Worm (Caenorhabditis elegans) whole organism, late embryonic: Measurements from ENCODE around the gene F23F12.3.
A peak's percentile ranks its signal among the peaks of the same experiment; 100 is the strongest.

Source experiments
- C08G9.2 ChIP-seq: sonication (generic microtip); optimal IDR thresholded peaks from 2 replicates; lab custom pipeline; 2016; ENCODE audit warnings: mild to moderate bottlenecking, missing genetic modification characterization, moderate library complexity, missing compliant biosample characterization
- C38D4.7 ChIP-seq: fragments of 200-800 bp; sonication (Bioruptor generic); optimal IDR thresholded peaks from 2 replicates; lab custom pipeline; 2018; ENCODE audit warnings: mild to moderate bottlenecking, missing genetic modification characterization, moderate library complexity, missing compliant biosample characterization
- F13H6.1 ChIP-seq: sonication (generic microtip); optimal IDR thresholded peaks from 2 replicates; lab custom pipeline; 2016; ENCODE audit warnings: missing genetic modification characterization, missing compliant biosample characterization
- K09A11.1 ChIP-seq: sonication (generic microtip); optimal IDR thresholded peaks from 2 replicates; lab custom pipeline; 2017; ENCODE audit warnings: antibody characterized with exemption, mild to moderate bottlenecking, missing genetic modification characterization, missing compliant biosample characterization; ENCODE audit not compliant: insufficient read depth
- T23F11.4 ChIP-seq: fragments of 200-800 bp; sonication (Bioruptor generic); optimal IDR thresholded peaks from 2 replicates; lab custom pipeline; 2018; ENCODE audit warnings: mild to moderate bottlenecking, missing genetic modification characterization, missing compliant biosample characterization
- ahr-1 ChIP-seq: sonication (generic microtip); optimal IDR thresholded peaks from 2 replicates; lab custom pipeline; 2016; ENCODE audit warnings: missing genetic modification characterization, missing compliant biosample characterization
- ama-1 ChIP-seq: fragments of 150-350 bp; optimal IDR thresholded peaks from 2 replicates; lab custom pipeline; 2014
- ceh-14 ChIP-seq: sonication (generic microtip); optimal IDR thresholded peaks from 2 replicates; lab custom pipeline; 2016; ENCODE audit warnings: missing genotype, missing genetic modification characterization, missing compliant biosample characterization
- ceh-18 ChIP-seq: sonication (generic microtip); optimal IDR thresholded peaks from 2 replicates; lab custom pipeline; 2016; ENCODE audit warnings: missing genetic modification characterization, missing compliant biosample characterization
- ceh-19 ChIP-seq: fragments of 200-800 bp; sonication (Bioruptor generic); optimal IDR thresholded peaks from 2 replicates; lab custom pipeline; 2018; ENCODE audit warnings: mild to moderate bottlenecking, missing genetic modification characterization, missing compliant biosample characterization
- ceh-2 ChIP-seq: sonication (generic microtip); optimal IDR thresholded peaks from 2 replicates; lab custom pipeline; 2016; ENCODE audit warnings: missing genotype, missing genetic modification characterization, missing compliant biosample characterization
- ceh-31 ChIP-seq: sonication (generic microtip); optimal IDR thresholded peaks from 2 replicates; lab custom pipeline; 2016; ENCODE audit warnings: missing genetic modification characterization, missing compliant biosample characterization
- ceh-45 ChIP-seq: fragments of 200-800 bp; sonication (Bioruptor generic); IDR thresholded peaks from 2 replicates; pipeline ENCODE4 v1.3.6; 2022; ENCODE audit warnings: missing genetic modification reagents, missing genetic modification characterization, missing compliant biosample characterization
- ceh-6 ChIP-seq: fragments of 200-800 bp; sonication (Bioruptor generic); optimal IDR thresholded peaks from 2 replicates; lab custom pipeline; 2018; ENCODE audit warnings: mild to moderate bottlenecking, missing genetic modification characterization, missing compliant biosample characterization
- ceh-9 ChIP-seq: sonication (generic microtip); optimal IDR thresholded peaks from 2 replicates; lab custom pipeline; 2016; ENCODE audit warnings: mild to moderate bottlenecking, missing genetic modification characterization, inconsistent platforms, missing compliant biosample characterization
- dve-1 ChIP-seq: sonication (generic microtip); optimal IDR thresholded peaks from 2 replicates; lab custom pipeline; 2017; ENCODE audit warnings: antibody characterized with exemption, mild to moderate bottlenecking, missing genetic modification characterization, missing compliant biosample characterization
- elt-2 ChIP-seq: sonication (generic microtip); optimal IDR thresholded peaks from 2 replicates; lab custom pipeline; 2016; ENCODE audit warnings: missing genetic modification reagents, missing genetic modification characterization, missing compliant biosample characterization
- elt-4 ChIP-seq: sonication (generic microtip); optimal IDR thresholded peaks from 2 replicates; lab custom pipeline; 2016; ENCODE audit warnings: missing genetic modification characterization, missing compliant biosample characterization
- fkh-6 ChIP-seq: sonication (generic microtip); optimal IDR thresholded peaks from 2 replicates; lab custom pipeline; 2016; ENCODE audit warnings: missing genetic modification characterization, missing compliant biosample characterization
- hlh-13 ChIP-seq: fragments of 200-800 bp; sonication (Bioruptor generic); optimal IDR thresholded peaks from 2 replicates; lab custom pipeline; 2018; ENCODE audit warnings: mild to moderate bottlenecking, missing genetic modification characterization, missing compliant biosample characterization
- hlh-15 ChIP-seq: sonication (generic microtip); optimal IDR thresholded peaks from 2 replicates; lab custom pipeline; 2016; ENCODE audit warnings: missing genetic modification characterization, missing compliant biosample characterization
- hlh-6 ChIP-seq: sonication (generic microtip); optimal IDR thresholded peaks from 2 replicates; lab custom pipeline; 2016; ENCODE audit warnings: missing genotype, missing genetic modification characterization, missing compliant biosample characterization
- hlh-8 ChIP-seq: sonication (generic microtip); optimal IDR thresholded peaks from 2 replicates; lab custom pipeline; 2016; ENCODE audit warnings: missing genotype, missing genetic modification characterization, missing compliant biosample characterization
- mec-3 ChIP-seq: sonication (generic microtip); optimal IDR thresholded peaks from 2 replicates; lab custom pipeline; 2016; ENCODE audit warnings: borderline replicate concordance, missing genetic modification characterization, missing compliant biosample characterization
- nfya-1 ChIP-seq: sonication (generic microtip); optimal IDR thresholded peaks from 2 replicates; lab custom pipeline; 2017; ENCODE audit warnings: missing genetic modification characterization, mild to moderate bottlenecking, missing compliant biosample characterization, antibody characterized with exemption, moderate library complexity
- nhr-232 ChIP-seq: sonication (generic microtip); optimal IDR thresholded peaks from 2 replicates; lab custom pipeline; 2016; ENCODE audit warnings: missing genetic modification characterization, missing compliant biosample characterization
- pag-3 ChIP-seq: sonication (generic microtip); optimal IDR thresholded peaks from 2 replicates; lab custom pipeline; 2016; ENCODE audit warnings: missing compliant biosample characterization, missing genetic modification characterization, borderline replicate concordance
- pha-2 ChIP-seq: sonication (generic microtip); optimal IDR thresholded peaks from 2 replicates; lab custom pipeline; 2017; ENCODE audit warnings: mild to moderate bottlenecking, missing genetic modification characterization, missing compliant biosample characterization
- pqm-1 ChIP-seq: sonication (generic microtip); optimal IDR thresholded peaks from 2 replicates; lab custom pipeline; 2016; ENCODE audit warnings: missing genetic modification characterization, missing compliant biosample characterization
- pros-1 ChIP-seq: fragments of 150-350 bp; optimal IDR thresholded peaks from 2 replicates; lab custom pipeline; 2014; ENCODE audit warnings: missing biosample characterization, missing genetic modification reagents, missing genetic modification characterization
- ref-2 ChIP-seq: sonication (generic microtip); optimal IDR thresholded peaks from 2 replicates; lab custom pipeline; 2016; ENCODE audit warnings: missing genetic modification characterization, missing compliant biosample characterization
- sdc-2 ChIP-seq: sonication (generic microtip); optimal IDR thresholded peaks from 2 replicates; lab custom pipeline; 2016; ENCODE audit warnings: missing genotype, missing genetic modification characterization, missing compliant biosample characterization
- sox-4 ChIP-seq: sonication (generic microtip); optimal IDR thresholded peaks from 2 replicates; lab custom pipeline; 2017; ENCODE audit warnings: mild to moderate bottlenecking, missing genetic modification characterization, inconsistent platforms, missing compliant biosample characterization
- syd-9 ChIP-seq: sonication (generic microtip); optimal IDR thresholded peaks from 2 replicates; lab custom pipeline; 2016; ENCODE audit warnings: mild to moderate bottlenecking, missing genetic modification characterization, moderate library complexity, missing compliant biosample characterization
- tbx-2 ChIP-seq: sonication (generic microtip); optimal IDR thresholded peaks from 2 replicates; lab custom pipeline; 2016; ENCODE audit warnings: missing genetic modification characterization, missing compliant biosample characterization
- tbx-7 ChIP-seq: sonication (generic microtip); optimal IDR thresholded peaks from 2 replicates; lab custom pipeline; 2016; ENCODE audit warnings: missing genotype, missing genetic modification characterization, missing compliant biosample characterization
- ttx-3 ChIP-seq: sonication (generic microtip); optimal IDR thresholded peaks from 2 replicates; lab custom pipeline; 2016; ENCODE audit warnings: missing genetic modification reagents, missing genetic modification characterization, missing compliant biosample characterization
- unc-55 ChIP-seq: sonication (generic microtip); optimal IDR thresholded peaks from 2 replicates; lab custom pipeline; 2017; ENCODE audit warnings: missing biosample characterization, missing genetic modification reagents, missing genetic modification characterization
- zip-5 ChIP-seq: sonication (generic microtip); optimal IDR thresholded peaks from 2 replicates; lab custom pipeline; 2016; ENCODE audit warnings: missing genetic modification characterization, missing compliant biosample characterization

Gene F23F12.3

DNA sequence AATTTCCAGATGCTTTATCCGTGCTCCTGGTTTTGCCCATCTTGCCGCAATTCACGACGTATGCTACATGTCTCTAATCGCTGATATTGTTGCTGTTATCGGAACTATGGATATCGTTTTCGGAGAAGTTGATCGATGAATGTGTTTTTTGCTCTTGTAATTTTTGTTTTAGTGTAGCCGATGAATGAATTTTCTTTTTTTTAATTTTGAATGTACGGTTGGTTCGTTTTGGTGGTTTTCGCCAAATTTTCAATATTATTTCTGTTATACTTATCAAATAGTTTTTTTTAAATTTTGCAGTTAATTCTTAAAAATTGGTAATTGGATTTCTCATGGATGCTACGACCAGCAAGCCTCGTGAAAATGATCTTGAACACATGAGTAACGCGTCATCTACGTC, 33.3 kb upstream of the F23F12.3 start, which contains the start of gene T26A5.2:
T26A5.2 (plus strand) TSS at position 301 of the 400 bp plus-strand sequence.
- TF ChIP-seq hlh-15 (tag; lab: Kevin White, UChicago) (no peak), pros-1 (tag; lab: Kevin White, UChicago) (no peak), pag-3 (tag; lab: Kevin White, UChicago) (no peak), hlh-8 (tag; lab: Kevin White, UChicago) (no peak), elt-2 (tag; lab: Kevin White, UChicago) (no peak), T23F11.4 (no peak), ceh-14 (tag; lab: Kevin White, UChicago) (no peak), ceh-2 (tag; lab: Kevin White, UChicago) (no peak), ceh-45 (GFP tag; lab: Robert Waterston, UW) (no peak), ama-1 (no peak), pqm-1 (tag; lab: Kevin White, UChicago) (no peak), mec-3 (tag; lab: Kevin White, UChicago) (no peak), tbx-2 (tag; lab: Kevin White, UChicago) (no peak), sox-4 (tag; lab: Kevin White, UChicago) (no peak), zip-5 (tag; lab: Kevin White, UChicago) (no peak), hlh-13 (GFP tag; lab: Kevin White, UChicago) (no peak), F13H6.1 (tag; lab: Kevin White, UChicago) (no peak), hlh-6 (tag; lab: Kevin White, UChicago) (no peak), C08G9.2 (tag; lab: Kevin White, UChicago) (no peak)

DNA sequence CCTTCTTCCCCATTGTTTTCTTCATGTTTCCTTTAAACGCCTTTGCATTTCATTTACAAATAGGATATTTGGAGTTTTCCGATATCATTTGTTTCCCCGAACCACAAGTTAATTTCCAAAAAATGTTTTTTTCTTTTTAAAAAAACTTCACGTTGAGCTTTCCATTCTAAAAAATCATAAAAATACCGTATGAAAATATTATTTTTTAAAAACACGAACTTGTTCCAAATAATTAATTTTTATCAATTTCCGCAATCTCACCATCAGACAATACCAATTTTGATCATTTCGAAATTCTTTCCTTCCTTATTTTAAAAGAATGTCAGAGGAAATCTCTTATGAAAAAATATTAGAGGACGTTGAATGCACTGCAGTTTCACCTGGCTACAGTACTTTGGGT, 28.9 kb upstream of the F23F12.3 start, which contains the start of gene wht-6:
wht-6 (plus strand) TSS at position 301 of the 400 bp plus-strand sequence.
- TF ChIP-seq ceh-31 (no peak), ceh-18 (tag; lab: Kevin White, UChicago) (no peak), elt-2 (tag; lab: Kevin White, UChicago) (no peak), ceh-14 (tag; lab: Kevin White, UChicago) (no peak), C38D4.7 (GFP tag; lab: Kevin White, UChicago) (no peak), ttx-3 (tag; lab: Kevin White, UChicago) (no peak), unc-55 (no peak), syd-9 (tag; lab: Kevin White, UChicago) (no peak), zip-5 (tag; lab: Kevin White, UChicago) (no peak), ceh-9 (tag; lab: Kevin White, UChicago) (no peak), fkh-6 (no peak)

DNA sequence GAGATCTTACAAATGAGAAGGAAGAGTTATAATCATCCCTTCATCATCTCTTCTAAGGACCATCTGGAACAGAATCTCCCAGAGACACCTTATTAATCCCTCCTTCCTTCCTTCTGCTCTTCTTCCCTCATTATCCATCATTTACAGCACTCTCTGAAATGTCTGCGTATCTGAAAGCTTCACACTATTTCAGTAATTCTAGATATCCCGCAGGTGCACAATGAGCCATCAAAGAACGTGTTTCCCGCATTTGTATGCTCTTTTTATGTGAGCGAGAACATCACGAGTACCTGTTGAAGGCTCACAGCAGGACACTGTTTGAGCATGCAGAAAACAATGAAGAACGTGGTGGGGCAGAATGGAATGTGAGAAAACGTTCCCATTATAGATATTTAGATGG, 23.9 kb upstream of the F23F12.3 start:
- TF ChIP-seq sdc-2 (tag; lab: Kevin White, UChicago) (no peak), hlh-13 (GFP tag; lab: Kevin White, UChicago) (no peak), ref-2 (tag; lab: Kevin White, UChicago) (peak; percentile 71), pros-1 (tag; lab: Kevin White, UChicago) (no peak)

DNA sequence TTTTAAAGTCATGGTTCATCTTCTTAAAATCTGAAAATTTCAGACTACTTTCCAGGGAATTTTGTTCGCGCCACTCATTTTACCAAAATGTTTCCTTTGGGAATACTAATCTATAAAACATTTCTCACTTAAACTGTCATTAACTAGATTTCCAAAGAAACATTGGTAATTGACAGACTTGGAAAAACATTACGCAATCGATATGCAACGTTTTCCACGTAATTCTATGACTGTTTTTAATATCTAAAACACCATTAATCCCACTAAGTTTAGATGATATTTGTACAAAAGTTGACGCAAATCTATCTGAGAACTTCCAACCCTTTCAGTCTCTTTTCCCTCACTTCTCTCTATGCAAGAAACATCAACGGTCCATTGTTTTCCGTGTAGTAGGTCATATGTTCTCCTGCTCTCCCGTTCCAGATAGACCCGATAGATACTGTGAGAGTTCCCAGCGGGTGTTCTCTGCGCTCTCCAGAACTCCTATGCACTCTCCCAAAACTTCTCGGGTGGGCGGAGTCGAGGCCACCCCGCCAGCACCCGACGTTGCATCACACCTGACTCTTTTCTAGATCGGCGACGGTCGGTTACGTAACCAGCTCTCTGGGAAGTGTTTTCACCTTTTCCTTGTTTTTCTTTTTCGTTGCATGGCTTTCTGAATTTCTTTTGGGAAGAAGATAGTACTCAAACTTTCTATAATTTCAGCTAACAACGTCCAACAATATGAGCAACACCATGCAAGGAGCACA, 21.9 kb upstream of the F23F12.3 start, which contains the start of gene zip-8:
zip-8 (plus strand) TSS at position 700 of the 749 bp plus-strand sequence.
- TF ChIP-seq pqm-1 (tag; lab: Kevin White, UChicago) (no peak), ahr-1 (tag; lab: Kevin White, UChicago) (no peak), K09A11.1 (no peak), pha-2 (tag; lab: Kevin White, UChicago) (no peak), ceh-6 (GFP tag; lab: Kevin White, UChicago) (no peak)

DNA sequence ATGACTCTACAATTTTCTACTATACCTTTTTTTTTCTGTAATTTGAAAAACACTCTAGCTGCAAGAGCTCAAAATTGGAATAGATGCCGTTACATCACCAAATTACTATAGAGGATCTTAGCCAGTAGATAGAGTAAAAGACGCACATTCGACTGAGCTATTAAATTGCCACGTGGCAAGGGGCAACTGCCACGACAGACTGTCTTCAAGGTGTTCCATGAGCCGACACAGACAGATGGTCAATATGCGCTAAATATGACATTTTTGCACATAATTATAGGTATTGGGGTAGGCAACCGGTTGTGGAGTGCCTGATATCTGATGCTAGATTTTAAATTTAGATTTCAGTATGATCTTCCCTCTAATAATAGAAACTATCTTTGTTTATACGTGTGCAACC, 20.9 kb upstream of the F23F12.3 start:
- TF ChIP-seq dve-1 (no peak), ceh-6 (GFP tag; lab: Kevin White, UChicago) (no peak), nfya-1 (no peak), elt-4 (tag; lab: Kevin White, UChicago) (no peak), tbx-7 (tag; lab: Kevin White, UChicago) (no peak), nhr-232 (no peak), tbx-2 (tag; lab: Kevin White, UChicago) (no peak), ceh-19 (no peak), ceh-45 (GFP tag; lab: Robert Waterston, UW) (no peak)
- TF ChIP-seq, all 69 proteins: peak for 0
